Fruit fly (Drosophila melanogaster): ENCODE measurements around the gene bap.

bap gene

DNA sequence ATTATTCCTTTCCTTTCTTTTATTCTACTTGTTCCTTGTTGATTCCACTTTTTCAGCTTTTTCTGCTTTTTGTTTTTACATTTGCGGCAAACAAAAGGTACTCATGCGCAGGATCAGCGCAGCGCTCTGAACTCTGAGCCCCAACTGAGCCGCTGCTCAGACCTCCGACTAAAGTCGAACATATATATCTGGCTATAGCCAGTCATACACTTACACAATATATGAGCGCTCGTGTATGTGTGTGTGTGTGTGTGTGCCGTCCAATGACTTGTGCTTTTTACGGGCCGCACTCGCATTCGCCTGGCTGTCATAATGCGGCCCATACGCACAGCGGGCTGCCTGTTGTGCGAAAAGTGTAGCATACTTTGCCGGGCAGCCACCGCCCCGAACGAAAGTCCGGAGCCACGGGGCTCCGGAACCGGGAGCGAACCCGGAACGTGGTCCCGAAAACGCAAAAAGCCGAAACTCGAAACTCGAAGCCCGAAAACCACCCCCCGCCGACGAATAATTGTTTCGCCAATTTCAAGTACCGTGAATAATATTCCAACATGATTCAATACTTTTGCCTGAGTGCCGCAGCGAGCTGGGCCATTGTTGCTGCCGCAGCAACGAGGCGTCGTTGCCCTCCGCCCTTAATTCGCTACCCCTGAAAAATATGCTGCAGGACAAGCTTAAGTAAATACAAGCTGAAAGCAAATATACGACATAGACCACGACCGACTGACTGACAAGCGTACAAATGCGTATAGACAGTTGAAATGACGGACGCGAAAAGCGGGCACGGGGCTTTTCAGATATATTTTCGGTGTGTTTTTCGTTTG lies 49.0 kb upstream of the bap start:
- no peak for TF ChIP-seq fd102C (GFP tag; optimal IDR thresholded peaks at IDR 0.05)
- TF ChIP-seq Hr39 (optimal IDR thresholded peaks at IDR 0.05): no peak
- peak; percentile 51 for TF ChIP-seq Med (GFP tag)
- peak; percentile 92 for TF ChIP-seq pros (GFP tag; optimal IDR thresholded peaks at IDR 0.05)
- TF ChIP-seq CG15073 (GFP tag; optimal IDR thresholded peaks at IDR 0.05): no peak
- peak; percentile 31 for TF ChIP-seq cg (GFP tag; optimal IDR thresholded peaks at IDR 0.05)
- no peak for TF ChIP-seq CG10274 (GFP tag; optimal IDR thresholded peaks at IDR 0.05)
- TF ChIP-seq CG5245 (GFP tag; optimal IDR thresholded peaks at IDR 0.05): no peak
- TF ChIP-seq Ets65A (GFP tag): peak; percentile 54
- no peak for TF ChIP-seq CG8924 (tag; optimal IDR thresholded peaks at IDR 0.05)
- TF ChIP-seq CG18599 (GFP tag; optimal IDR thresholded peaks at IDR 0.05): peak; percentile 13
- TF ChIP-seq amos (GFP tag; IDR thresholded peaks at IDR 0.05; ENCODE audit: partially characterized antibody): no peak
- peak; percentile 5 for TF ChIP-seq ewg (GFP tag; optimal IDR thresholded peaks at IDR 0.05)
- TF ChIP-seq pum (GFP tag; optimal IDR thresholded peaks at IDR 0.05): no peak
- TF ChIP-seq shn (GFP tag; optimal IDR thresholded peaks at IDR 0.05): no peak
- TF ChIP-seq mld (GFP tag; IDR thresholded peaks at IDR 0.05; ENCODE audit: partially characterized antibody): no peak
- TF ChIP-seq CG12219 (GFP tag; optimal IDR thresholded peaks at IDR 0.05): no peak
- TF ChIP-seq gsb-n (tag; optimal IDR thresholded peaks at IDR 0.05): peak; percentile 92
- no peak for TF ChIP-seq stc (GFP tag; IDR thresholded peaks at IDR 0.05)
- no peak for TF ChIP-seq CG11398 (GFP tag; optimal IDR thresholded peaks at IDR 0.05)
- no peak for TF ChIP-seq Usf (GFP tag; optimal IDR thresholded peaks at IDR 0.05)
- no peak for TF ChIP-seq ash1 (GFP tag; optimal IDR thresholded peaks at IDR 0.05)
- TF ChIP-seq HLH3B (GFP tag; IDR thresholded peaks at IDR 0.05): no peak
- TF ChIP-seq CG10543 (GFP tag; optimal IDR thresholded peaks at IDR 0.05): no peak
- TF ChIP-seq gem (tag; optimal IDR thresholded peaks at IDR 0.05): no peak
- TF ChIP-seq Side (GFP tag; optimal IDR thresholded peaks at IDR 0.05): no peak
- 0 out of 3 replicates have a peak, but pooled peaks have one; percentile 21 for TF ChIP-seq hb (GFP tag; IDR thresholded peaks at IDR 0.05; ENCODE audit: partially characterized antibody)
- TF ChIP-seq Awh (GFP tag; IDR thresholded peaks at IDR 0.05): 0 out of 2 replicates have a peak, but pooled peaks have one; percentile 19
- no peak for TF ChIP-seq run (tag; optimal IDR thresholded peaks at IDR 0.05)
- TF ChIP-seq crc (GFP tag; optimal IDR thresholded peaks at IDR 0.05): no peak
- no peak for TF ChIP-seq CG10321 (GFP tag; IDR thresholded peaks at IDR 0.05)
- no peak for TF ChIP-seq org-1 (GFP tag; optimal IDR thresholded peaks at IDR 0.05)
- no peak for TF ChIP-seq Kr (GFP tag; optimal IDR thresholded peaks at IDR 0.05)
- TF ChIP-seq Ets97D (GFP tag; optimal IDR thresholded peaks at IDR 0.05): no peak
- TF ChIP-seq Dref (GFP tag; IDR thresholded peaks at IDR 0.05): no peak
- peak; percentile 20 for TF ChIP-seq mirr (GFP tag; optimal IDR thresholded peaks at IDR 0.05)
- TF ChIP-seq ci (GFP tag; IDR thresholded peaks at IDR 0.05): 0 out of 3 replicates have a peak, but pooled peaks have one; percentile 25
- peak; percentile 92 for TF ChIP-seq CG15514 (GFP tag; optimal IDR thresholded peaks at IDR 0.05)
- 0 out of 3 replicates have a peak, but pooled peaks have one; percentile 7 for TF ChIP-seq CG6791 (GFP tag; IDR thresholded peaks at IDR 0.05; ENCODE audit: partially characterized antibody)
- TF ChIP-seq CG11247 (GFP tag; IDR thresholded peaks at IDR 0.05): no peak
- no peak for TF ChIP-seq CG7963 (GFP tag; IDR thresholded peaks at IDR 0.05; ENCODE audit: partially characterized antibody)
- TF ChIP-seq CG15479 (GFP tag; optimal IDR thresholded peaks at IDR 0.05): no peak
- TF ChIP-seq Oli (tag; optimal IDR thresholded peaks at IDR 0.05): no peak
- TF ChIP-seq Deaf1 (tag; optimal IDR thresholded peaks at IDR 0.05): peak; percentile 79
- TF ChIP-seq abd-A (tag; optimal IDR thresholded peaks at IDR 0.05): peak; percentile 78
- no peak for TF ChIP-seq btn (GFP tag; optimal IDR thresholded peaks at IDR 0.05)
- no peak for TF ChIP-seq dati (GFP tag; IDR thresholded peaks at IDR 0.05)
- TF ChIP-seq ind (GFP tag; optimal IDR thresholded peaks at IDR 0.05): no peak
- peak; percentile 57 for TF ChIP-seq seq (GFP tag; IDR thresholded peaks at IDR 0.05)
